Worm (Caenorhabditis elegans): ENCODE measurements around the gene T07C4.3.

T07C4.3 gene

DNA sequence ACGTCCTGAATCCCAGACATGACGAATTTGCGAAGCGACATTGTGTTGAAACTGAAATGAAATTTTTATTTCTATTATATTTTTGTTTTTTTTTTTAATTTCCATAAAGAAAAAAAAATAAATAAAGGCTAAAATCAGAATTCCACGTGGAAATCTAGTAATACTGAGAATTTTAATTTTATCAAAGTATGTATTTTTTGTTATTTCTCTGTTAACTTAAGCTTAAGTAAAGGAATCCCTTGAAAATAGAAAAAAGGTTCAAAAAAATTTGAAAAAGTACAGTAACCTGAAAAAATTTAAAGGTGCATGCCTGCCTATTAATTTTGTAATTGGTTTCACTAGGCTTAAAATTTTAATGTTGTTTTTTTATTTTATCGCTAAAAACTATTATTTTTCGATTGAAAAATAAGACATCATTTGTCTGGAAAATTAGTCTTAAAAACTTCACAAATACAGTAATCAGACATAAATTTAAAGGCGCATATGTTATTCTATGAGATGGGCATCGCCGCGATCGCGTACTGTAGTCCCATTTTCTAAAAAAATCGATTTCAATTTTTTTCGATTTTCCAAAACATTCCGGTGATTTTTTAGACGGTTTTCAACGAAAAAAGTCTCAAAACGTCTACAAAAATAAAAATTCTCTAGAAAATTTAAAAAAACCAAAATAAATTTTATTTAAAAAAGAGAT lies 21.4 kb upstream of the T07C4.3 start, which contains the start of gene nex-2:
nex-2 (minus strand) TSS at position 51 of the 691 bp plus-strand sequence.
- TF ChIP-seq unc-120 (tag; optimal IDR thresholded peaks at IDR 0.05; ENCODE audit: poor library complexity, severe bottlenecking) (no peak), mab-5 (tag; optimal IDR thresholded peaks at IDR 0.05) (no peak), nhr-28 (tag; optimal IDR thresholded peaks at IDR 0.05) (no peak), unc-62 (GFP tag; optimal IDR thresholded peaks at IDR 0.05) (no peak)

DNA sequence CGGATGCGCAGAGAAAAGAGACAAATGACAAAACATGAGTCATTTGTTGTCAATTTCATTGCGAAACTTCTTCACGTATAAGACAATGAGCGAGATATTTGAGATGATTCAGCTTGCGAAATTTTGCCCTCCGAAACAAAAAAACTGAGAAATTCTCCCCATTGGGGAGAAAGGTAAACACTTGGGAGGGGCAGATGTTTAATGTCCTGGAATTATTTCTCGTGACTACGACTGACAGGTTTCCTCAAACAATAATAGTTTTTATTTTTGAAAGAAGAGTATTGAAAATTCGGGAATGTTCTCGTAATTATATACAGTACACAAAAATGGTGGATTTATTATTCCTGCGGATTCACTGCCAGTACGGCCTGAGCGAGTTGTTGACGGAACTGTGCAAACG lies 20.7 kb upstream of the T07C4.3 start:
- TF ChIP-seq lsy-2 (tag; optimal IDR thresholded peaks at IDR 0.05) (no peak), elt-1 (tag; optimal IDR thresholded peaks at IDR 0.05; ENCODE audit: borderline replicate concordance, insufficient read depth) (no peak), flh-1 (GFP tag; optimal IDR thresholded peaks at IDR 0.05) (no peak), mls-2 (tag; optimal IDR thresholded peaks at IDR 0.05) (no peak), mab-5 (tag; optimal IDR thresholded peaks at IDR 0.05) (no peak), blmp-1 (tag; optimal IDR thresholded peaks at IDR 0.05) (no peak), nhr-76 (tag; optimal IDR thresholded peaks at IDR 0.05) (no peak), unc-62 (GFP tag; optimal IDR thresholded peaks at IDR 0.05) (no peak), snpc-4 (tag; optimal IDR thresholded peaks at IDR 0.05) (no peak), ceh-83 (GFP tag; optimal IDR thresholded peaks at IDR 0.05) (no peak), lin-32 (GFP tag; optimal IDR thresholded peaks at IDR 0.05) (no peak), nhr-28 (tag; optimal IDR thresholded peaks at IDR 0.05) (no peak), mep-1 (tag; optimal IDR thresholded peaks at IDR 0.05) (no peak), unc-39 (tag; optimal IDR thresholded peaks at IDR 0.05) (no peak), ham-2 (GFP tag; optimal IDR thresholded peaks at IDR 0.05) (no peak), nhr-237 (tag; optimal IDR thresholded peaks at IDR 0.05) (no peak), hlh-1 (tag; optimal IDR thresholded peaks at IDR 0.05) (no peak), ceh-39 (tag; optimal IDR thresholded peaks at IDR 0.05) (no peak)

DNA sequence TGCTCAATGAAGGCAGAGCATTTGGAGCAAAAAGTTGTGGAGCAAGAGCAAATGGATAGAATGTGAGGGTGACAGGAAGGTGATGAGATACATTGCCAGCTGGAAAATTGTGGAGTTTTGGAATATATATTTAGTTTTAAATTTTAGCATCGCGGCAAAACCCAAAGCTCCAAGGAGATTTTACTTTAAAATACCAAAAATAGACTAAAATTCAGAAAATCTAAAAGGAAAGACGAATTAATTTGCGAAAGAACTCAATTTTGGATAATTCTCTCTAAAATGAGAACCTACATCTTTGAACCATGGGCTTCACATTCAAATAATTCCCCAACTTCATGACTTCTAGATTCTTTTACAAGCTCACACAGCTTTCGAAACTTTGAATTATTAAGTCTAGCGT lies 19.4 kb upstream of the T07C4.3 start, which contains the start of gene T07C4.12:
T07C4.12 (minus strand) TSS at position 101 of the 400 bp plus-strand sequence.
- no peak for TF ChIP-seq M03D4.4 (tag; optimal IDR thresholded peaks at IDR 0.05)
- TF ChIP-seq ceh-39 (tag; optimal IDR thresholded peaks at IDR 0.05) = no peak
- no peak for TF ChIP-seq bed-3 (GFP tag; optimal IDR thresholded peaks at IDR 0.05)
- TF ChIP-seq ztf-11 (tag; optimal IDR thresholded peaks at IDR 0.05) = no peak
- TF ChIP-seq mep-1 (tag; optimal IDR thresholded peaks at IDR 0.05) = no peak

DNA sequence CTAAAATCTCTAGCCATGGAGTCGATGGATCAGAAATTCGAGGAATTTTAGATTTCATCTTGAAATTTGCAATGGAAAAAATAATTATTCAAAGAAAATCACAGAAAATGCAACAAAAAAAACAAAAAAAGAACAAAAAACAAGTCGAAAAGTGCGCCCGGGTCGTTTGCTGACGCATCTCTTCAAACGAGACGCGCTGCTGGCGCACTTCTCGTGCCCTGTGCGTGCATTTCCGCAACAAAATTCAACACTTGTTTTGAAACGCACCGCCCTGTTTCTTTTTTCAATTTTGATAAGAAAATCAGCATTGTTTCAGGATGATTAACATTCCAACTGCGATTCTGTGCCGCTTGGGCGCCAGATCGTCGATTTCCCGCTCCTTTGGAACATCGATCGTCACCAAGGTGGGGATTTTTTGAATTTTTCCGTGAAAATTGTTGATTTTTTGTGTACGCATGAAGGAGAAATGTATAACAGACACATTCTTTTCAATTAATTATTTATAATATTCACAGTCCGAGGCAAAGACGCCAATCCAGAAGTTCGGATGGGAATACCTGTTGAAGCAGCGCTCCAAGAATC lies 17.9 kb upstream of the T07C4.3 start, which contains the start of the genes jmjd-4 and mev-1:
jmjd-4 (minus strand) TSS at position 58 of the 582 bp plus-strand sequence.
mev-1 (plus strand) TSS at position 317 of the 582 bp plus-strand sequence.
- TF ChIP-seq mep-1 (tag; optimal IDR thresholded peaks at IDR 0.05) (peak; percentile 61), blmp-1 (tag; optimal IDR thresholded peaks at IDR 0.05) (no peak), ztf-11 (tag; optimal IDR thresholded peaks at IDR 0.05) (peak; percentile 17), elt-1 (tag; optimal IDR thresholded peaks at IDR 0.05; ENCODE audit: borderline replicate concordance, insufficient read depth) (no peak), bed-3 (GFP tag; optimal IDR thresholded peaks at IDR 0.05) (no peak), ces-1 (GFP tag; optimal IDR thresholded peaks at IDR 0.05) (peak; percentile 3), nhr-237 (tag; optimal IDR thresholded peaks at IDR 0.05) (peak; percentile 28), snpc-4 (tag; optimal IDR thresholded peaks at IDR 0.05) (no peak), mls-2 (tag; optimal IDR thresholded peaks at IDR 0.05) (peak; percentile 42), drap-1 (GFP tag; optimal IDR thresholded peaks at IDR 0.05) (peak; percentile 5), ceh-39 (tag; optimal IDR thresholded peaks at IDR 0.05) (no peak), nhr-12 (tag; optimal IDR thresholded peaks at IDR 0.05) (no peak), lsy-2 (tag; optimal IDR thresholded peaks at IDR 0.05) (peak; percentile 75), ceh-83 (GFP tag; optimal IDR thresholded peaks at IDR 0.05) (no peak), mab-5 (tag; optimal IDR thresholded peaks at IDR 0.05) (peak; percentile 8), elt-3 (tag; optimal IDR thresholded peaks at IDR 0.05) (no peak), M03D4.4 (tag; optimal IDR thresholded peaks at IDR 0.05) (peak; percentile 65), zip-8 (tag; optimal IDR thresholded peaks at IDR 0.05) (no peak), nhr-28 (tag; optimal IDR thresholded peaks at IDR 0.05) (no peak), ham-2 (GFP tag; optimal IDR thresholded peaks at IDR 0.05) (no peak), unc-62 (GFP tag; optimal IDR thresholded peaks at IDR 0.05) (no peak), sptf-1 (tag; optimal IDR thresholded peaks at IDR 0.05) (peak; percentile 76), unc-120 (tag; optimal IDR thresholded peaks at IDR 0.05; ENCODE audit: poor library complexity, severe bottlenecking) (no peak), lin-32 (GFP tag; optimal IDR thresholded peaks at IDR 0.05) (no peak), nhr-2 (tag; optimal IDR thresholded peaks at IDR 0.05) (no peak), hlh-1 (tag; optimal IDR thresholded peaks at IDR 0.05) (peak; percentile 73), unc-39 (tag; optimal IDR thresholded peaks at IDR 0.05) (no peak), lin-13 (tag; optimal IDR thresholded peaks at IDR 0.05) (peak; percentile 67), cnd-1 (tag; optimal IDR thresholded peaks at IDR 0.05) (no peak), nhr-76 (tag; optimal IDR thresholded peaks at IDR 0.05) (no peak), sem-2 (GFP tag; optimal IDR thresholded peaks at IDR 0.05) (no peak), flh-1 (GFP tag; optimal IDR thresholded peaks at IDR 0.05) (no peak), ceh-43 (GFP tag; optimal IDR thresholded peaks at IDR 0.05) (no peak), tbx-8 (GFP tag; optimal IDR thresholded peaks at IDR 0.05) (no peak), pha-4 (tag; optimal IDR thresholded peaks at IDR 0.05) (peak; percentile 72)

All from whole organism, mixed stage, embryonic.